Worm (Caenorhabditis elegans) whole organism, young adult: ENCODE measurements around the gene Y51B9A.5.

Experiments
- F57C9.4 ChIP-seq: sonication (generic microtip); optimal IDR thresholded peaks from 2 replicates; lab custom pipeline; 2017; ENCODE audit warnings: mild to moderate bottlenecking, missing genetic modification characterization, missing compliant biosample characterization
- Y53F4B.3 ChIP-seq: fragments of 200-800 bp; sonication (Bioruptor generic); IDR thresholded peaks from 2 replicates; pipeline ENCODE4 v1.3.6; 2022; ENCODE audit warnings: missing genetic modification reagents, missing genetic modification characterization, missing compliant biosample characterization
- ama-1 ChIP-seq, 3 experiments: fragments of 150-350 bp in 1 of 3; sonication (generic microtip) in 2 of 3; optimal IDR thresholded peaks; 2 replicates each; lab custom pipeline; 2014 to 2018; ENCODE audit warnings: missing biosample characterization in 2 of 3, missing genetic modification characterization in 2 of 3, missing genetic modification reagents in 2 of 3
- attf-6 ChIP-seq: fragments of 200-800 bp; sonication (Bioruptor generic); IDR thresholded peaks from 2 replicates; pipeline ENCODE4 v1.3.6; 2022; ENCODE audit warnings: missing genetic modification reagents, missing genetic modification characterization, missing compliant biosample characterization
- dpl-1 ChIP-seq: fragments of 150-350 bp; optimal IDR thresholded peaks from 2 replicates; lab custom pipeline; 2014; ENCODE audit warnings: missing biosample characterization, missing genetic modification reagents, missing genetic modification characterization
- lsl-1 ChIP-seq: fragments of 200-800 bp; sonication (Bioruptor generic); optimal IDR thresholded peaks from 2 replicates; lab custom pipeline; 2018; ENCODE audit warnings: mild to moderate bottlenecking, missing genetic modification characterization, moderate library complexity, missing compliant biosample characterization
- mcd-1 ChIP-seq: fragments of 200-800 bp; sonication (Bioruptor generic); IDR thresholded peaks from 2 replicates; pipeline ENCODE4 v1.3.6; 2022; ENCODE audit warnings: missing genetic modification reagents, missing genetic modification characterization, missing compliant biosample characterization
- nfya-1 ChIP-seq: sonication (generic microtip); optimal IDR thresholded peaks from 2 replicates; lab custom pipeline; 2017; ENCODE audit warnings: antibody characterized with exemption, missing compliant biosample characterization, missing genetic modification characterization, borderline replicate concordance; ENCODE audit not compliant: insufficient read depth
- repo-1 ChIP-seq: sonication (generic microtip); optimal IDR thresholded peaks from 2 replicates; lab custom pipeline; 2017; ENCODE audit warnings: mild to moderate bottlenecking, missing genetic modification characterization, missing compliant biosample characterization
- ztf-26 ChIP-seq: sonication (generic microtip); optimal IDR thresholded peaks from 2 replicates; lab custom pipeline; 2017; ENCODE audit warnings: missing genetic modification characterization, missing compliant biosample characterization

DNA sequence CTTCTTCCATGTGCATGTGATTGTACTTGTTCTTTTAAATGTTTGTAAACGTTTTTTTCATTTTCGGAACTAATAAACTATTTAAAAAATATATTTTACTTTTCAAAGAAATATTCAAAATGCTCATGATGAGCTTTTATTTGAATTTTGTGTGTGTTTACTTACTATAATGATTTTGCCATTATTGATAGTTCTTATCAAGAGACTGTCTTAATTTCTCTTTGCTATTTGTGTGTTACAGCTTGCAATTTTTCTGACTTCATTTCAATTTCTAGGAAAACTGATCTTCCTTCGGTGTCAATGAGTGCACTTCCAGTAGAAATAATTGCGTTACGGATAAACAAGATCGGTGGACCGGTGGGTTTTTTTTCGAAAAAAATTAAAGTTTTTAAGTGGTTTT is 29.1 kb upstream of the Y51B9A.5 start, which contains the start of gene C06C3.12:
- TF ChIP-seq lsl-1 (GFP tag; lab: Kevin White, UChicago) = no peak
- no peak for TF ChIP-seq Y53F4B.3 (GFP tag; lab: Robert Waterston, UW)
- TF ChIP-seq attf-6 (GFP tag; lab: Robert Waterston, UW) = no peak
- TF ChIP-seq ama-1 (optimal IDR thresholded peaks at IDR 0.05; lab: Kevin White, UChicago) = no peak
- no peak for TF ChIP-seq ama-1 (GFP tag; optimal IDR thresholded peaks at IDR 0.05; lab: Kevin White, UChicago)
- no peak for TF ChIP-seq ztf-26
- TF ChIP-seq nfya-1 (tag; lab: Kevin White, UChicago) = no peak
- no peak for TF ChIP-seq F57C9.4
- TF ChIP-seq mcd-1 (GFP tag; lab: Robert Waterston, UW) = no peak
- no peak for TF ChIP-seq dpl-1 (GFP tag; lab: Kevin White, UChicago)
- TF ChIP-seq repo-1 (tag; lab: Kevin White, UChicago) = no peak
